Worm (Caenorhabditis elegans) whole organism, L1 larva: ENCODE measurements around the gene Y43F8C.3.

Experiments
- C34B4.2 ChIP-seq: sonication (generic microtip); optimal IDR thresholded peaks from 2 replicates; lab custom pipeline; 2017; ENCODE audit warnings: mild to moderate bottlenecking, missing genetic modification characterization, missing compliant biosample characterization
- F16B12.6 ChIP-seq: fragments of 150-350 bp; optimal IDR thresholded peaks from 2 replicates; lab custom pipeline; 2014; ENCODE audit warnings: missing biosample characterization, missing genetic modification characterization
- Y116A8C.19 ChIP-seq: sonication (generic microtip); optimal IDR thresholded peaks from 2 replicates; lab custom pipeline; 2016; ENCODE audit warnings: missing compliant biosample characterization, missing genetic modification characterization, borderline replicate concordance
- ama-1 ChIP-seq: fragments of 150-350 bp; optimal IDR thresholded peaks from 2 replicates; lab custom pipeline; 2014
- ceh-82 ChIP-seq, 3 experiments: fragments of 150-350 bp in 1 of 3; sonication (generic microtip) in 2 of 3; optimal IDR thresholded peaks; 2 replicates each; lab custom pipeline; 2014 to 2017; ENCODE audit warnings: missing biosample characterization in 3 of 3, missing genetic modification characterization in 3 of 3
- ceh-88 ChIP-seq: fragments of 200-800 bp; sonication (Bioruptor generic); IDR thresholded peaks from 2 replicates; pipeline ENCODE4 v1.3.6; 2022; ENCODE audit warnings: missing genetic modification characterization, missing compliant biosample characterization
- efl-1 ChIP-seq, 4 experiments: fragments of 150-350 bp; optimal IDR thresholded peaks in 3 of 4; peaks in 1 of 4; 1 replicate in 1 of 4; 2 replicates in 3 of 4; lab custom pipeline; 2014; ENCODE audit warnings: missing biosample characterization in 2 of 4, missing genetic modification characterization in 2 of 4, missing genetic modification reagents in 2 of 4
- egl-13 ChIP-seq: sonication (generic microtip); optimal IDR thresholded peaks from 2 replicates; lab custom pipeline; 2016; ENCODE audit warnings: missing genotype, missing genetic modification reagents, missing genetic modification characterization, missing compliant biosample characterization
- elt-2 ChIP-seq: sonication (generic microtip); optimal IDR thresholded peaks from 2 replicates; lab custom pipeline; 2016; ENCODE audit warnings: missing genetic modification characterization, mild to moderate bottlenecking, inconsistent platforms, missing compliant biosample characterization, missing genetic modification reagents
- grh-1 ChIP-seq: fragments of 200-800 bp; sonication (Bioruptor generic); IDR thresholded peaks from 2 replicates; pipeline ENCODE4 v1.3.6; 2022; ENCODE audit warnings: missing genetic modification reagents, missing genetic modification characterization, missing compliant biosample characterization
- hlh-17 ChIP-seq: fragments of 200-800 bp; sonication (Bioruptor generic); optimal IDR thresholded peaks from 2 replicates; lab custom pipeline; 2018; ENCODE audit warnings: missing genetic modification characterization, mild to moderate bottlenecking, missing compliant biosample characterization, moderate library complexity, borderline replicate concordance
- hpl-2 ChIP-seq: fragments of 150-350 bp; optimal IDR thresholded peaks from 2 replicates; lab custom pipeline; 2014; ENCODE audit warnings: missing biosample characterization, missing genetic modification reagents, missing genetic modification characterization
- irx-1 ChIP-seq: sonication (generic microtip); optimal IDR thresholded peaks from 2 replicates; lab custom pipeline; 2016; ENCODE audit warnings: missing genetic modification characterization, missing compliant biosample characterization
- lin-14 ChIP-seq: fragments of 200-800 bp; sonication (Bioruptor generic); optimal IDR thresholded peaks from 2 replicates; lab custom pipeline; 2018; ENCODE audit warnings: mild to moderate bottlenecking, missing genetic modification characterization, moderate library complexity, missing compliant biosample characterization
- lir-3 ChIP-seq: sonication (generic microtip); optimal IDR thresholded peaks from 2 replicates; lab custom pipeline; 2016; ENCODE audit warnings: mild to moderate bottlenecking, missing genetic modification characterization, moderate library complexity, missing compliant biosample characterization; ENCODE audit not compliant: poor library complexity
- mep-1 ChIP-seq: fragments of 150-350 bp; optimal IDR thresholded peaks from 2 replicates; lab custom pipeline; 2014; ENCODE audit warnings: missing biosample characterization, missing genetic modification characterization
- nhr-11 ChIP-seq: fragments of 150-350 bp; optimal IDR thresholded peaks from 2 replicates; lab custom pipeline; 2014; ENCODE audit warnings: missing biosample characterization, missing genetic modification characterization
- nhr-19 ChIP-seq: fragments of 200-800 bp; sonication (Bioruptor generic); conservative IDR thresholded peaks from 2 replicates; pipeline ENCODE4 v1.3.6; 2022; ENCODE audit warnings: missing genetic modification characterization, missing compliant biosample characterization
- nhr-47 ChIP-seq: sonication (generic microtip); optimal IDR thresholded peaks from 2 replicates; lab custom pipeline; 2016; ENCODE audit warnings: mild to moderate bottlenecking, missing genetic modification characterization, moderate library complexity, missing compliant biosample characterization
- nhr-85 ChIP-seq: sonication (generic microtip); peaks from one replicate; lab custom pipeline; 2016; ENCODE audit warnings: missing genetic modification characterization, inconsistent platforms, missing compliant biosample characterization
- nhr-90 ChIP-seq: sonication (generic microtip); optimal IDR thresholded peaks from 2 replicates; lab custom pipeline; 2016; ENCODE audit warnings: mild to moderate bottlenecking, missing genetic modification characterization, missing compliant biosample characterization; ENCODE audit not compliant: poor library complexity
- pax-3 ChIP-seq: fragments of 200-800 bp; sonication (Bioruptor generic); optimal IDR thresholded peaks from 2 replicates; lab custom pipeline; 2018; ENCODE audit warnings: mild to moderate bottlenecking, missing genetic modification characterization, moderate library complexity, missing compliant biosample characterization
- snpc-4 ChIP-seq: fragments of 150-350 bp; optimal IDR thresholded peaks from 2 replicates; lab custom pipeline; 2014; ENCODE audit warnings: missing biosample characterization, missing genetic modification characterization
- sox-4 ChIP-seq: sonication (generic microtip); optimal IDR thresholded peaks from 2 replicates; lab custom pipeline; 2016; ENCODE audit warnings: missing genetic modification characterization, missing compliant biosample characterization
- sptf-1 ChIP-seq: fragments of 150-350 bp; optimal IDR thresholded peaks from 2 replicates; lab custom pipeline; 2014; ENCODE audit warnings: missing biosample characterization, missing genetic modification characterization
- tbx-2 ChIP-seq: sonication (generic microtip); optimal IDR thresholded peaks from 2 replicates; lab custom pipeline; 2016; ENCODE audit warnings: missing genetic modification characterization, missing compliant biosample characterization
- unc-62 ChIP-seq: fragments of 150-350 bp; optimal IDR thresholded peaks from 2 replicates; lab custom pipeline; 2014; ENCODE audit warnings: missing biosample characterization, missing genetic modification reagents, missing genetic modification characterization
- unc-86 ChIP-seq: sonication (generic microtip); optimal IDR thresholded peaks from 2 replicates; lab custom pipeline; 2016; ENCODE audit warnings: missing genetic modification characterization, missing compliant biosample characterization
- unc-98 ChIP-seq: fragments of 200-800 bp; sonication (Bioruptor generic); IDR thresholded peaks from 2 replicates; pipeline ENCODE4 v1.3.6; 2022; ENCODE audit warnings: missing genetic modification characterization, missing compliant biosample characterization
- zip-4 ChIP-seq: fragments of 200-800 bp; sonication (Bioruptor generic); optimal IDR thresholded peaks from 2 replicates; lab custom pipeline; 2018; ENCODE audit warnings: mild to moderate bottlenecking, missing genetic modification characterization, moderate library complexity, missing compliant biosample characterization
- ztf-11 ChIP-seq, 2 experiments: sonication (generic microtip); optimal IDR thresholded peaks; 2 replicates each; lab custom pipeline; 2016 to 2017; ENCODE audit warnings: missing genetic modification characterization in 2 of 2, missing biosample characterization in 1 of 2, missing compliant biosample characterization in 1 of 2

Gene Y43F8C.3

ce11 chrV:19643015-19643414 is 20.6 kb upstream of the Y43F8C.3 start (continued):
- peak; percentile 72 for TF ChIP-seq unc-98
- peak; percentile 92 for TF ChIP-seq nhr-19 (GFP tag; lab: Robert Waterston, UW)
- TF ChIP-seq, all 84 proteins: peak for 48

DNA sequence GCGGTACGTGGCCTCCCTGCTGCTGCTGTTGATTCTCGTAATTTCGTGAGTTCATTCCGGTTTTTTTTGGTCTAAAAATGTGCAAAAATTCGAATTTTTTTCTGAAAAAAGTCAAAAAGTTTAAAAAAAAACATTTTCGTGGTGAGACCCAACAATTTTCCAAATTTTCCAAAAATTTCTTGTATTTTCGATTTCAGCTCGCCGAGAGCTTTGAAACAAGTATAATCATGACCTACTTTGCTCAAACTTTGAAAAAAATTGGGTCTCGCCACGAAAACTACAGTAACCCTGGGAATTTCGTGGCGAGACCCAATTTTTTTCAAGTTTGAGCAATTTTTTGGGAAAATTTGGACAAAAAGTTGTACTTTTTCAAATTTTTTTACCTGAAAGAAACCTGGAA is 18.4 kb upstream of the Y43F8C.3 start, which contains the start of gene Y43F8C.6:
TSS of gene Y43F8C.6 (minus strand) at position 101 of the 400 bp plus-strand sequence.
- TF ChIP-seq hlh-17 (GFP tag; lab: Kevin White, UChicago), result no peak
- TF ChIP-seq C34B4.2 (tag; lab: Kevin White, UChicago), result no peak
- peak; percentile 47 for TF ChIP-seq nhr-85 (tag; lab: Kevin White, UChicago)

DNA sequence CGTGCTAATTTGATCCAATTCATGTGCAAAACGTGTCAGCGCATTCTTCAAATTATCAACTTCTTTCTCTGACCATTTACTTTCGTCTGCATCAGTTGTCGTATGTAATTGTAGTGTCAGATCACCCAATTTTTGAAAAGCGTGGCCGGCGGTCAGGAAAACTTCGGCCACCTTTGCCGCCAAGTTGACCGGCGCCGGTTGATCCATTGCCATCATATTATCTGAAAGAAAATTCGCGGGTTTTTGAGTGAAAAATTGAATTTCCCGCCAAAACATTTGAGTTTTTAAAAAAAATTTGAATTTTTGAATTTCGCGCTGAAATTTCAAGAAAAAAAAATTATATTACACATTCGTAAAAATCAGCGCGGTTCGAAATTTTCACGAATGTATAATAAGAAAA is 15.5 kb upstream of the Y43F8C.3 start:
- TF ChIP-seq ztf-11 (tag; optimal IDR thresholded peaks at IDR 0.05; lab: Kevin White, UChicago), result no peak

ce11 chrV:19636194-19636584 is 13.8 kb upstream of the Y43F8C.3 start:
- no peak for TF ChIP-seq mep-1 (tag; lab: Kevin White, UChicago)
- peak; percentile 28 for TF ChIP-seq nhr-85 (tag; lab: Kevin White, UChicago)
- TF ChIP-seq elt-2 (tag; lab: Kevin White, UChicago), result no peak
- TF ChIP-seq nhr-11 (tag; lab: Kevin White, UChicago), result no peak
- no peak for TF ChIP-seq ceh-88
- TF ChIP-seq pax-3 (tag; lab: Kevin White, UChicago), result no peak
- TF ChIP-seq tbx-2 (tag; lab: Kevin White, UChicago), result no peak

DNA sequence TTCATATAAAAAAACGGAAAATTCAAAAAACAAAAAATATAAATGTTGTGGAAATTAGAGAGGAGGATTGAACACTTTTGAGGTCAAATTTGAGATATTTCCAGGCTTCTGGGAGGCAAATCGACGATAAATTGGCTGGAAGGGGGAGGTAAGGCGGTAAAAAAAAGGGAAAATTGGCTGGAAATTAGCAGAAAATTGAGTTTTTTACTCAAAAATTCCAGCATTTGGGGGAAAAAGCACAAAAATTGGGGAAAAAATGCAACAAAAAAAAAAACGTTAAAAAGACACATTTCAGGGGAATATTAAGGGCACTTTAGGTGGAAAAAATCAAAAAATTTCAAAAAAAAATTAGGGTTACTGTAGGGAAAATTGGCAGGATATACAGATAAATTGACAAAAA is 11.8 kb upstream of the Y43F8C.3 start:
- no peak for TF ChIP-seq ceh-88
- TF ChIP-seq unc-86 (tag; lab: Kevin White, UChicago), result no peak
- no peak for TF ChIP-seq nhr-19 (GFP tag; lab: Robert Waterston, UW)
- peak; percentile 81 for TF ChIP-seq sptf-1 (tag; lab: Kevin White, UChicago)
- no peak for TF ChIP-seq hpl-2 (GFP tag; lab: Kevin White, UChicago)
- no peak for TF ChIP-seq grh-1 (GFP tag; lab: Robert Waterston, UW)
- no peak for TF ChIP-seq lin-14 (GFP tag; lab: Kevin White, UChicago)
- no peak for TF ChIP-seq lir-3 (tag; lab: Kevin White, UChicago)
- TF ChIP-seq efl-1 (optimal IDR thresholded peaks at IDR 0.05; lab: Kevin White, UChicago), result no peak
- peak in 1 of 2 experiments; percentile 79 for TF ChIP-seq efl-1 (GFP tag; optimal IDR thresholded peaks at IDR 0.05 in 1 of 2; lab: Kevin White, UChicago)
- TF ChIP-seq hlh-17 (GFP tag; lab: Kevin White, UChicago), result no peak
- no peak for TF ChIP-seq nhr-90 (tag; lab: Kevin White, UChicago)

DNA sequence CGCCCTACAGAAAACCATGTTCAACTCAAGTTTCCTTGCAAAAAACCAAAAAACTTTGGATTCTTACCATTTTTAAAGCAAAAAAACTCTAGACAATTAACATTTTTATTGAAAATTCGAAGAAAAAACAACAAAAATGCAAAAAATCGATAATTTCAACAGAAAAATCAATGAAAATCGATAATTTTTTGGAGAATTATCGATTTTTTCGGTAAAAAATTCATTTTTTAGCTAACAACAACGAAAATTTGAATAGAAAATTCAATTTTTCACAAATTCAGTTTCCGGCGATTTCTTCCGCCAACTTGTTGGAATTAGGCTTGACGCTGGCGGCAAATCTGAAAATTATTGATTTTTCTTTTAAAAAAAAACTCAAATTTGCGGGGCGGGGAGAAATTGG is 10.5 kb upstream of the Y43F8C.3 start:
- no peak for TF ChIP-seq ama-1
- no peak for TF ChIP-seq ztf-11 (tag; optimal IDR thresholded peaks at IDR 0.05; lab: Kevin White, UChicago)
- no peak for TF ChIP-seq snpc-4
- TF ChIP-seq zip-4 (GFP tag; lab: Kevin White, UChicago), result no peak
- no peak for TF ChIP-seq ceh-82 (tag; optimal IDR thresholded peaks at IDR 0.05; lab: Kevin White, UChicago)
- no peak for TF ChIP-seq irx-1
- TF ChIP-seq hpl-2 (GFP tag; lab: Kevin White, UChicago), result no peak
- no peak for TF ChIP-seq F16B12.6 (tag; lab: Kevin White, UChicago)
- no peak for TF ChIP-seq lir-3 (tag; lab: Kevin White, UChicago)
- TF ChIP-seq lin-14 (GFP tag; lab: Kevin White, UChicago), result no peak
- no peak for TF ChIP-seq unc-62
- TF ChIP-seq Y116A8C.19 (tag; lab: Kevin White, UChicago), result no peak
- TF ChIP-seq nhr-47 (tag; lab: Kevin White, UChicago), result no peak
- no peak for TF ChIP-seq sox-4 (tag; lab: Kevin White, UChicago)
- no peak for TF ChIP-seq hlh-17 (GFP tag; lab: Kevin White, UChicago)
- no peak for TF ChIP-seq egl-13 (tag; lab: Kevin White, UChicago)
- no peak for TF ChIP-seq nhr-85 (tag; lab: Kevin White, UChicago)
- TF ChIP-seq ceh-88, result no peak
- TF ChIP-seq unc-86 (tag; lab: Kevin White, UChicago), result no peak
